Worm (Caenorhabditis elegans): ENCODE results near the gene fbxb-77.

The fbxb-77 gene

DNA sequence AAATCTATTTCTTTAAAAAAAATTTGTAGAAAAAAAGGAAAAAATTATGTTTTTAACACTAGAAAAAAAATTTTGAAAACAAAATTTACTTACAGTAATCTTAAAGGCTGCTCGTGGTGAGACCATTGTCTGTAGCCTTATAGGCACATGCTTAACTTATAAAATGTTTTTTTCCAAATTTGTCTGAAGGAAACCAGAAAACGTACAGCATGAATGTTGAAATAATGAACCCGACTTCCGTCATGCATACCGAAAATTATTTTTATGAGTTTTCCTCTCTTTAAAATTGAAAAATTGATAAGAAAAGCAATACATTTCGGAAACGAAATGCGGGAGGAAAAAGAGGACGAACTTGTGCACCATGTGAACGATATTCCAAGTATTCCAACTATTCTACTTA, 15.8 kb upstream of the fbxb-77 start, which contains the start of gene R11E3.2:
R11E3.2 (plus strand) TSS at position 301 of the 400 bp plus-strand sequence.
- TF ChIP-seq fkh-10 (GFP tag; optimal IDR thresholded peaks at IDR 0.05): no peak
- no peak for TF ChIP-seq ceh-28 (tag; optimal IDR thresholded peaks at IDR 0.05)
- TF ChIP-seq skn-1 (tag; optimal IDR thresholded peaks at IDR 0.05): no peak
- TF ChIP-seq ZK546.5 (tag; optimal IDR thresholded peaks at IDR 0.05): no peak
- no peak for TF ChIP-seq nhr-76 (tag; optimal IDR thresholded peaks at IDR 0.05)
- no peak for TF ChIP-seq mdl-1 (tag; optimal IDR thresholded peaks at IDR 0.05)
- TF ChIP-seq R02D3.7 (tag; optimal IDR thresholded peaks at IDR 0.05): no peak
- TF ChIP-seq mml-1 (tag; optimal IDR thresholded peaks at IDR 0.05): no peak
- no peak for TF ChIP-seq hmg-11 (tag; optimal IDR thresholded peaks at IDR 0.05)
- TF ChIP-seq zag-1 (tag; optimal IDR thresholded peaks at IDR 0.05): no peak
- no peak for TF ChIP-seq jun-1 (tag; optimal IDR thresholded peaks at IDR 0.05)
- no peak for TF ChIP-seq ama-1 (optimal IDR thresholded peaks at IDR 0.05)
- TF ChIP-seq fkh-2 (tag; optimal IDR thresholded peaks at IDR 0.05): no peak
- TF ChIP-seq elt-1 (tag; optimal IDR thresholded peaks at IDR 0.05): no peak
- TF ChIP-seq unc-62 (GFP tag; optimal IDR thresholded peaks at IDR 0.05): no peak
- TF ChIP-seq egl-5 (tag; optimal IDR thresholded peaks at IDR 0.05): no peak
- no peak for TF ChIP-seq lin-15B (tag; optimal IDR thresholded peaks at IDR 0.05)
- no peak for TF ChIP-seq nhr-25 (tag; optimal IDR thresholded peaks at IDR 0.05)

ce11 chrIV:4764422-4764821, 8.5 kb upstream of the fbxb-77 start, which contains the start of gene npp-26:
Gene npp-26 (plus strand): TSS chrIV:4764722.
- no peak for TF ChIP-seq mdl-1 (tag; optimal IDR thresholded peaks at IDR 0.05)
- no peak for TF ChIP-seq tbx-2 (tag; optimal IDR thresholded peaks at IDR 0.05)
- no peak for TF ChIP-seq egl-5 (tag; optimal IDR thresholded peaks at IDR 0.05)
- TF ChIP-seq elt-3 (tag; optimal IDR thresholded peaks at IDR 0.05): no peak

- TF ChIP-seq nhr-77 (tag; optimal IDR thresholded peaks at IDR 0.05) (no peak), unc-62 (GFP tag; optimal IDR thresholded peaks at IDR 0.05) (no peak), skn-1 (tag; optimal IDR thresholded peaks at IDR 0.05) (no peak), ceh-82 (tag; optimal IDR thresholded peaks at IDR 0.05) (no peak), tbx-2 (tag; optimal IDR thresholded peaks at IDR 0.05) (no peak), nfya-1 (tag; optimal IDR thresholded peaks at IDR 0.05; ENCODE audit: insufficient read depth) (no peak), elt-1 (tag; optimal IDR thresholded peaks at IDR 0.05) (no peak), unc-39 (tag; optimal IDR thresholded peaks at IDR 0.05) (no peak), ceh-28 (tag; optimal IDR thresholded peaks at IDR 0.05) (no peak)
Measured at ce11 chrIV:4763844-4764243, 7.9 kb upstream of the fbxb-77 start, which contains the start of gene Y17G9B.2. Gene Y17G9B.2 (plus strand): TSS chrIV:4764144.

DNA sequence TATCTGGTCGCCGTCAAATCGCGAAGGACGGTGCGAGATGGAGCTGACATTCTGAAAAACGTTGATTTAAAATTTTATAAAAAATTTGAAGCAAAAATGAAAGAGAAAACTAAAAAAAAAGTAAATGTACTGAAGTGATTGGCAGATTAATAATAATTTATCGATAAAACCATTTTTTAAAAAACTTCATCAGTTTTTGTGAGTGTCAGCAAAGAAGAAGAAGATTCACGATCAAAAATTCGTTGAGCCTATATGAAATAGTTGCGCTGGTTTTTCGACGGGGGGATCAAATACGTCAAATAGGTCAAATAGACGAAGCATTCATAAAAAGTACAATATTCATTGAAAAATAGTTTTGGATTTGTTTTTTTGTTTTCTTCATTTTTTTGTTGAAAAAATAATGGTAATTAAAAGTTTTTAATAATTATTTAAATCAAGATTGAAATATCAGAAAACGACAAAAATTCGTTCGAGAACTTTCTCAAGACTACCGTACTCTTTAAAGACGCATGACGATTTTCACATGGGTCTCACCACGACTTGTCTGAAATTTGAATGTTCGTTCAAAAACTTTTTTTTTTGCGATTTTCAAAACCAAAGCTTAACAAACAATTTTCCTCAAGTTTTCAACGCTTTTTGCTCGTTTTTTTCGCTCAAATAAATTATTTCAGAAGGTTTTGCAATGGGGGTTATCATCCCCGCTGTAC, 4.6 kb upstream of the fbxb-77 start, which contains the start of the genes memi-1 and cyp-31A3:
memi-1 (minus strand) TSS at position 51 of the 707 bp plus-strand sequence.
cyp-31A3 (plus strand) TSS at position 672 of the 707 bp plus-strand sequence.
- TF ChIP-seq skn-1 (tag; optimal IDR thresholded peaks at IDR 0.05) (no peak), lin-39 (tag; optimal IDR thresholded peaks at IDR 0.05) (no peak), ceh-9 (tag; optimal IDR thresholded peaks at IDR 0.05) (no peak), egl-5 (tag; optimal IDR thresholded peaks at IDR 0.05) (no peak), R02D3.7 (tag; optimal IDR thresholded peaks at IDR 0.05) (no peak), fkh-2 (tag; optimal IDR thresholded peaks at IDR 0.05) (no peak), unc-62 (GFP tag; optimal IDR thresholded peaks at IDR 0.05) (no peak), lsy-12 (tag; optimal IDR thresholded peaks at IDR 0.05) (no peak), mdl-1 (tag; optimal IDR thresholded peaks at IDR 0.05) (no peak), fos-1 (tag; optimal IDR thresholded peaks at IDR 0.05) (no peak), ama-1 (optimal IDR thresholded peaks at IDR 0.05) (no peak), ceh-28 (tag; optimal IDR thresholded peaks at IDR 0.05) (no peak), ceh-16 (tag; optimal IDR thresholded peaks at IDR 0.05) (no peak), pha-4 (tag; optimal IDR thresholded peaks at IDR 0.05) (no peak), elt-3 (tag; optimal IDR thresholded peaks at IDR 0.05) (no peak), egl-27 (tag; optimal IDR thresholded peaks at IDR 0.05) (no peak)

DNA sequence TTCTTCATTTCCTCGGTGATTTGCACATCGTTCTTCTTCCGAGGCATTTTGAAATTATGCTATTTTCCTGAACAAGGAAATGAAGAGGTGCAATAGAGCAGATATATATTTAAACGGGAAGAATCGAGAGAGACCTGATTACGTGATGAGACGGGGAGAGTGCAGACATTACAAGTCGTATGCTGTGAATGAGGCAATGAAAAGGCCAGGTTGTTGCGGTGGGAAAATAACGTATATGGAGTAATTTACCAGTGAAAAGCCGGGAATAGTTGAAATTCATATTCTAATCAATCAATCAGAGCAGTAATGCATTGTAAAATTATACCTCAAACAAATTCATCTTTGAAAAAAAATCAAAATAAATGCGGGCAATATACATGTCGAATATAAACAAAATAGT, 2.7 kb upstream of the fbxb-77 start, which contains the start of gene Y17G9B.8:
Y17G9B.8 (minus strand) TSS at position 182 of the 400 bp plus-strand sequence.
- no peak for TF ChIP-seq fkh-10 (GFP tag; optimal IDR thresholded peaks at IDR 0.05)
- TF ChIP-seq nhr-23 (tag; optimal IDR thresholded peaks at IDR 0.05): no peak
